Worm (Caenorhabditis elegans): ENCODE results near the gene srd-42.

The srd-42 gene

ce11 chrX:13328868-13329267 lies 25.6 kb upstream of the srd-42 start (continued):
- TF ChIP-seq zag-1 (tag; optimal IDR thresholded peaks at IDR 0.05) = no peak
- TF ChIP-seq daf-12 (tag; optimal IDR thresholded peaks at IDR 0.05) = no peak

- no peak for TF ChIP-seq mdl-1 (tag; optimal IDR thresholded peaks at IDR 0.05)
- no peak for TF ChIP-seq unc-39 (tag; optimal IDR thresholded peaks at IDR 0.05)
- TF ChIP-seq hmg-11 (tag; optimal IDR thresholded peaks at IDR 0.05) = no peak
- TF ChIP-seq fos-1 (tag; optimal IDR thresholded peaks at IDR 0.05) = no peak
- no peak for TF ChIP-seq jun-1 (tag; optimal IDR thresholded peaks at IDR 0.05)
- TF ChIP-seq nhr-43 (tag; optimal IDR thresholded peaks at IDR 0.05; ENCODE audit: poor library complexity, severe bottlenecking) = peak; percentile 41
- TF ChIP-seq fkh-10 (GFP tag; optimal IDR thresholded peaks at IDR 0.05) = no peak
- peak; percentile 17 for TF ChIP-seq pha-4 (tag; optimal IDR thresholded peaks at IDR 0.05)
- peak; percentile 84 for TF ChIP-seq elt-2 (tag; optimal IDR thresholded peaks at IDR 0.05)
- TF ChIP-seq nhr-77 (tag; optimal IDR thresholded peaks at IDR 0.05) = no peak
- TF ChIP-seq pqm-1 (tag; optimal IDR thresholded peaks at IDR 0.05) = peak; percentile 50
- no peak for TF ChIP-seq elt-1 (tag; optimal IDR thresholded peaks at IDR 0.05)
- TF ChIP-seq fkh-2 (tag; optimal IDR thresholded peaks at IDR 0.05) = no peak
- TF ChIP-seq ceh-82 (tag; optimal IDR thresholded peaks at IDR 0.05) = no peak
- TF ChIP-seq ztf-4 (tag; optimal IDR thresholded peaks at IDR 0.05) = no peak
- TF ChIP-seq elt-3 (tag; optimal IDR thresholded peaks at IDR 0.05) = no peak
- TF ChIP-seq lsy-12 (tag; optimal IDR thresholded peaks at IDR 0.05) = no peak
- TF ChIP-seq nhr-12 (tag; optimal IDR thresholded peaks at IDR 0.05) = no peak
Observed at ce11 chrX:13328034-13328433, 24.8 kb upstream of the srd-42 start, which contains the start of gene sir-2.2. Gene sir-2.2 (plus strand): TSS chrX:13328067.

DNA sequence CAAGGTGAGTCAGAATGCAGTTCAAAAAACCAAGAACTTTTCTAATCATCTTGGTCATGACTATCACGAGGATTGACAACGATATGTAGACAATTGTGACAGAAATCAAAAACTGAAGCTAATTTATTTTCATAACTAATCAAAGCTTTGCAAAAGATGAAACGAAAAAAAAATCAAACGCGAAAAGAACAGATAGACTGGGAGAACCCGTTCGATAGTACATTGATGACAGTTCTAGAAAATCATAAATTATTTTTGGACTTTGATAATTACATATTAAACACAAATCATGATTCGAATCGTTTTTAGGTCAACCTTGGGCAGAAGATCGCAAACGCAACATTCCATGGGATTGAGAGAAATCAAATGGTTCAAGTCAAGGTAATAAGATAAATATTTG lies 21.8 kb upstream of the srd-42 start:
- TF ChIP-seq elt-3 (tag; optimal IDR thresholded peaks at IDR 0.05) (peak in 1 of 3 experiments; percentile 63), jun-1 (tag; optimal IDR thresholded peaks at IDR 0.05) (peak; percentile 11), nhr-23 (tag; optimal IDR thresholded peaks at IDR 0.05) (peak; percentile 57), ztf-4 (tag; optimal IDR thresholded peaks at IDR 0.05) (no peak), hmg-11 (tag; optimal IDR thresholded peaks at IDR 0.05) (no peak), fos-1 (tag; optimal IDR thresholded peaks at IDR 0.05) (peak; percentile 19), tbx-2 (tag; optimal IDR thresholded peaks at IDR 0.05) (no peak), nhr-67 (tag; optimal IDR thresholded peaks at IDR 0.05) (no peak), lsy-12 (tag; optimal IDR thresholded peaks at IDR 0.05) (peak; percentile 52), ama-1 (optimal IDR thresholded peaks at IDR 0.05) (peak; percentile 9), nfya-1 (tag; optimal IDR thresholded peaks at IDR 0.05; ENCODE audit: insufficient read depth) (peak; percentile 20), egl-27 (tag; optimal IDR thresholded peaks at IDR 0.05) (no peak), nhr-25 (tag; optimal IDR thresholded peaks at IDR 0.05) (peak; percentile 77), sea-2 (GFP tag; optimal IDR thresholded peaks at IDR 0.05) (no peak), daf-12 (tag; optimal IDR thresholded peaks at IDR 0.05) (no peak), nhr-77 (tag; optimal IDR thresholded peaks at IDR 0.05) (no peak), nhr-43 (tag; optimal IDR thresholded peaks at IDR 0.05; ENCODE audit: poor library complexity, severe bottlenecking) (peak; percentile 69), unc-62 (GFP tag; optimal IDR thresholded peaks at IDR 0.05) (peak; percentile 8)

DNA sequence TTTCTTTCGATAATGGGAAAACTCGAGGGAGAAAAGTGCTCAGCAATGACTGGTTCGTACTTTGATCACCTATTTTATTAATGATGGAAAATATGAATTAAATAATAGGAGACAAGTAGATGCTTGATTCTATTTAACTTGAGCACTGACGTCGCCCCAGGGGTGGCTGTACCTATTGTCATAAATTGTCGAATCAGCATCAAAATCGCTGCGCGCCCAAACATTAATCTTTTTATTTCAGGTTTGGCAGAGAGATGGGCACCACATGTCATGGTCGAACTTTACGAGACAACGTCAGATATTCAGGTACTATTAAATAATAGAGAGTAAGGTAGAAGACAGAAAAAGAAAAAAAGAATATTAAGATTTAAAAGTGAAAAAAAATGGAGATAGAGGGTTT lies 21.1 kb upstream of the srd-42 start:
- TF ChIP-seq hmg-11 (tag; optimal IDR thresholded peaks at IDR 0.05) (no peak), nhr-25 (tag; optimal IDR thresholded peaks at IDR 0.05) (peak; percentile 19), ztf-4 (tag; optimal IDR thresholded peaks at IDR 0.05) (no peak)

DNA sequence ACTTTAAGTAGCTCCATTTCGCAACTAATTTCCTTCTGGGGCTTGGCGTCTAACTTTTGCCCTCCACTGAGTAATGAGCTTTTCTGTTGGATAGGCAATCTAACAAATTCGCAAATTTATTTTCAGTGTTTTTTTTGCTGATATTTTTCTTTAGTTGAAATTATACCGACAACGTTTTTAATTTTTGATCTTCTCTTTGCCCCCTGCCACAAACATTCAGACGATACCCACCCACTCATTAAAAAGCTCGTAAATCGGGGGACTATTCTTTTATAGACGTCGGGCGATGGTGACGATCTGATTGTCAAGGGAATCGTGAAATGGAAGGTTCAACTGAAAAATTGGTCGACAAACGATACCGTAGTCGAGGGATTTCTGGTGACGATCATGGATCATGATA lies 20.4 kb upstream of the srd-42 start:
- TF ChIP-seq pqm-1 (tag; optimal IDR thresholded peaks at IDR 0.05) (no peak), ceh-28 (tag; optimal IDR thresholded peaks at IDR 0.05) (no peak), nhr-23 (tag; optimal IDR thresholded peaks at IDR 0.05) (no peak), skn-1 (tag; optimal IDR thresholded peaks at IDR 0.05) (no peak), nhr-237 (tag; optimal IDR thresholded peaks at IDR 0.05) (no peak), ztf-4 (tag; optimal IDR thresholded peaks at IDR 0.05) (no peak), sea-2 (GFP tag; optimal IDR thresholded peaks at IDR 0.05) (no peak), nhr-28 (tag; optimal IDR thresholded peaks at IDR 0.05) (no peak), R02D3.7 (tag; optimal IDR thresholded peaks at IDR 0.05) (no peak), lin-15B (tag; optimal IDR thresholded peaks at IDR 0.05) (no peak)
